Fruit fly (Drosophila melanogaster) whole organism, embryonic: ENCODE measurements around the gene slmb.
A peak's percentile ranks its signal among the peaks of the same experiment; 100 is the strongest.

Experiments used
- BEAF-32 ChIP-seq: fragments of 200-800 bp; sonication (Bioruptor generic); optimal IDR thresholded peaks from 3 replicates; lab custom pipeline; 2017; ENCODE audit warnings: missing biosample characterization, missing genetic modification characterization, mild to moderate bottlenecking, moderate library complexity, missing genetic modification reagents
- Bgb ChIP-seq: fragments of 200-800 bp; sonication (Bioruptor generic); IDR thresholded peaks from 2 replicates; pipeline ENCODE4 v1.3.6; 2022; ENCODE audit warnings: missing biosample characterization, missing genetic modification characterization; ENCODE audit not compliant: partially characterized antibody
- Bteb2 ChIP-seq: fragments of 200-800 bp; sonication (Bioruptor generic); optimal IDR thresholded peaks from 2 replicates; lab custom pipeline; 2016; ENCODE audit warnings: missing biosample characterization, missing genetic modification characterization
- CG10209 ChIP-seq: fragments of 200-800 bp; sonication (Bioruptor generic); optimal IDR thresholded peaks from 3 replicates; lab custom pipeline; 2017; ENCODE audit warnings: missing biosample characterization, mild to moderate bottlenecking, missing genetic modification characterization, missing genetic modification reagents
- CG10979 ChIP-seq: fragments of 200-800 bp; sonication (Bioruptor generic); optimal IDR thresholded peaks from 2 replicates; lab custom pipeline; 2018; ENCODE audit warnings: missing biosample characterization, mild to moderate bottlenecking, missing genetic modification characterization, moderate library complexity
- CG13287 ChIP-seq: fragments of 200-800 bp; sonication (Bioruptor generic); IDR thresholded peaks from 2 replicates; pipeline ENCODE4 v1.3.6; 2022; ENCODE audit warnings: missing biosample characterization, missing genetic modification characterization; ENCODE audit not compliant: partially characterized antibody
- CG13894 ChIP-seq: fragments of 200-800 bp; sonication (Bioruptor generic); optimal IDR thresholded peaks from 3 replicates; lab custom pipeline; 2018; ENCODE audit warnings: missing biosample characterization, mild to moderate bottlenecking, missing genetic modification characterization, moderate library complexity
- CG15011 ChIP-seq: fragments of 200-800 bp; sonication (Bioruptor generic); optimal IDR thresholded peaks from 3 replicates; lab custom pipeline; 2018; ENCODE audit warnings: missing biosample characterization, mild to moderate bottlenecking, missing genetic modification characterization
- CG17186 ChIP-seq: fragments of 200-800 bp; sonication (Bioruptor generic); optimal IDR thresholded peaks from 3 replicates; lab custom pipeline; 2017; ENCODE audit warnings: missing biosample characterization, missing genetic modification reagents, missing genetic modification characterization
- CG17802 ChIP-seq: fragments of 200-800 bp; sonication (Bioruptor generic); optimal IDR thresholded peaks from 2 replicates; lab custom pipeline; 2018; ENCODE audit warnings: missing biosample characterization, mild to moderate bottlenecking, missing genetic modification characterization, moderate library complexity
- CG17829 ChIP-seq: fragments of 200-800 bp; optimal IDR thresholded peaks from 2 replicates; lab custom pipeline; 2019; ENCODE audit warnings: missing biosample characterization, mild to moderate bottlenecking, missing genetic modification characterization, moderate library complexity
- CG1792 ChIP-seq: fragments of 200-800 bp; sonication (Bioruptor generic); optimal IDR thresholded peaks from 2 replicates; lab custom pipeline; 2016; ENCODE audit warnings: missing biosample characterization, missing genetic modification characterization
- CG18619 ChIP-seq: fragments of 200-800 bp; sonication (Bioruptor generic); optimal IDR thresholded peaks from 3 replicates; lab custom pipeline; 2017; ENCODE audit warnings: missing biosample characterization, mild to moderate bottlenecking, missing genetic modification characterization
- CG2202 ChIP-seq: fragments of 200-800 bp; sonication (Bioruptor generic); optimal IDR thresholded peaks from 2 replicates; lab custom pipeline; 2018; ENCODE audit warnings: missing biosample characterization, mild to moderate bottlenecking, missing genetic modification characterization
- CG3726 ChIP-seq: fragments of 200-800 bp; sonication (Bioruptor generic); IDR thresholded peaks from 3 replicates; pipeline ENCODE4, ENCODE4 v1.3.6; 2022; ENCODE audit warnings: missing biosample characterization, missing genetic modification characterization
- CG4404 ChIP-seq: fragments of 200-800 bp; sonication (Bioruptor generic); IDR thresholded peaks from 2 replicates; pipeline ENCODE4 v1.3.6; 2022; ENCODE audit warnings: missing biosample characterization, missing genetic modification characterization
- CG5180 ChIP-seq: fragments of 200-800 bp; sonication (Bioruptor generic); optimal IDR thresholded peaks from 3 replicates; lab custom pipeline; 2017; ENCODE audit warnings: missing biosample characterization, missing genetic modification characterization, mild to moderate bottlenecking, moderate library complexity, missing genetic modification reagents
- Deaf1 ChIP-seq: fragments of 200-800 bp; optimal IDR thresholded peaks from 3 replicates; lab custom pipeline; 2019; ENCODE audit warnings: missing biosample characterization, mild to moderate bottlenecking, missing genetic modification characterization, moderate library complexity
- Dip3 ChIP-seq: fragments of 200-800 bp; sonication (Bioruptor generic); optimal IDR thresholded peaks from 3 replicates; lab custom pipeline; 2016; ENCODE audit warnings: missing biosample characterization, missing genetic modification characterization
- Dp ChIP-seq: fragments of 200-800 bp; sonication (Bioruptor generic); optimal IDR thresholded peaks from 2 replicates; lab custom pipeline; 2018; ENCODE audit warnings: missing biosample characterization, mild to moderate bottlenecking, missing genetic modification characterization, moderate library complexity
- E2f2 ChIP-seq: fragments of 200-800 bp; sonication (Bioruptor generic); IDR thresholded peaks from 2 replicates; pipeline ENCODE4 v1.3.6; 2022; ENCODE audit warnings: missing biosample characterization, missing genetic modification characterization
- Eip74EF ChIP-seq, 2 experiments: fragments of 200-800 bp in 1 of 2; fragments of >200 bp in 1 of 2; sonication (Bioruptor generic) in 1 of 2; optimal IDR thresholded peaks; 2 replicates each; lab custom pipeline; 2017 to 2019; ENCODE audit warnings: missing biosample characterization in 2 of 2, missing genetic modification characterization in 2 of 2, mild to moderate bottlenecking in 1 of 2, moderate library complexity in 1 of 2
- Elba2 ChIP-seq: fragments of 200-800 bp; sonication (Bioruptor generic); optimal IDR thresholded peaks from 3 replicates; lab custom pipeline; 2016; ENCODE audit warnings: missing biosample characterization, missing genetic modification characterization
- GATAe ChIP-seq: fragments of 200-800 bp; sonication (Bioruptor generic); conservative IDR thresholded peaks from 2 replicates; pipeline ENCODE4 v1.3.6; 2022; ENCODE audit warnings: missing biosample characterization, missing genetic modification characterization
- Hmr ChIP-seq: fragments of 200-800 bp; sonication (Bioruptor generic); optimal IDR thresholded peaks from 3 replicates; lab custom pipeline; 2017; ENCODE audit warnings: mild to moderate bottlenecking, missing biosample characterization, missing genetic modification reagents, missing genetic modification characterization
- Lhr ChIP-seq: fragments of 200-800 bp; sonication (Bioruptor generic); optimal IDR thresholded peaks from 3 replicates; lab custom pipeline; 2017; ENCODE audit warnings: mild to moderate bottlenecking, missing biosample characterization, missing genetic modification reagents, missing genetic modification characterization
- Med ChIP-seq: fragments of 200-800 bp; sonication (Bioruptor generic); peaks from one replicate; lab custom pipeline; 2016; ENCODE audit warnings: missing biosample characterization, missing genetic modification characterization, mild to moderate bottlenecking, inconsistent platforms, moderate library complexity
- Myb ChIP-seq: fragments of 200-800 bp; sonication (Bioruptor generic); optimal IDR thresholded peaks from 2 replicates; lab custom pipeline; 2016; ENCODE audit warnings: missing biosample characterization, missing genetic modification characterization
- Nf-YC ChIP-seq: fragments of 200-800 bp; optimal IDR thresholded peaks from 3 replicates; lab custom pipeline; 2019; ENCODE audit warnings: missing biosample characterization, mild to moderate bottlenecking, missing genetic modification characterization, moderate library complexity
- NfI ChIP-seq: fragments of 200-800 bp; sonication (Bioruptor generic); optimal IDR thresholded peaks from 3 replicates; lab custom pipeline; 2018; ENCODE audit warnings: missing biosample characterization, mild to moderate bottlenecking, missing genetic modification characterization, moderate library complexity
- Ravus ChIP-seq: fragments of 200-800 bp; sonication (Bioruptor generic); IDR thresholded peaks from 2 replicates; pipeline ENCODE4 v1.3.6; 2022; ENCODE audit warnings: missing biosample characterization, missing genetic modification characterization
- Spps ChIP-seq: fragments of 200-800 bp; sonication (Bioruptor generic); optimal IDR thresholded peaks from 2 replicates; lab custom pipeline; 2018; ENCODE audit warnings: missing biosample characterization, mild to moderate bottlenecking, missing genetic modification characterization
- YL-1 ChIP-seq: fragments of 200-800 bp; sonication (Bioruptor generic); optimal IDR thresholded peaks from 3 replicates; lab custom pipeline; 2017; ENCODE audit warnings: missing biosample characterization, mild to moderate bottlenecking, missing genetic modification characterization
- ash1 ChIP-seq: fragments of 200-800 bp; sonication (Bioruptor generic); optimal IDR thresholded peaks from 2 replicates; lab custom pipeline; 2018; ENCODE audit warnings: missing biosample characterization, mild to moderate bottlenecking, missing genetic modification characterization
- bsh ChIP-seq, 2 experiments: fragments of 200-800 bp; sonication (Bioruptor generic); optimal IDR thresholded peaks; 2 replicates each; lab custom pipeline; 2017 to 2018; ENCODE audit warnings: mild to moderate bottlenecking in 2 of 2, missing biosample characterization in 2 of 2, missing genetic modification characterization in 2 of 2, moderate library complexity in 1 of 2
- dm ChIP-seq: fragments of 200-800 bp; sonication (Bioruptor generic); optimal IDR thresholded peaks from 3 replicates; lab custom pipeline; 2016; ENCODE audit warnings: missing biosample characterization, missing genetic modification characterization
- dmrt11E ChIP-seq: fragments of 200-800 bp; sonication (Bioruptor generic); optimal IDR thresholded peaks from 3 replicates; lab custom pipeline; 2018; ENCODE audit warnings: missing biosample characterization, mild to moderate bottlenecking, missing genetic modification characterization, moderate library complexity
- ken ChIP-seq: fragments of 200-800 bp; sonication (Bioruptor generic); IDR thresholded peaks from 3 replicates; pipeline ENCODE4 v1.3.6; 2022; ENCODE audit warnings: missing biosample characterization, missing genetic modification characterization
- lbe ChIP-seq: fragments of 200-800 bp; sonication (Bioruptor generic); optimal IDR thresholded peaks from 2 replicates; lab custom pipeline; 2016; ENCODE audit warnings: missing biosample characterization, mild to moderate bottlenecking, missing genetic modification characterization
- nom ChIP-seq: fragments of 200-800 bp; sonication (Bioruptor generic); optimal IDR thresholded peaks from 2 replicates; lab custom pipeline; 2017; ENCODE audit warnings: missing biosample characterization, missing genetic modification characterization, mild to moderate bottlenecking, moderate library complexity, missing genetic modification reagents
- pb ChIP-seq: fragments of 200-800 bp; sonication (Bioruptor generic); optimal IDR thresholded peaks from 3 replicates; lab custom pipeline; 2016; ENCODE audit warnings: missing biosample characterization, missing genetic modification characterization
- rib ChIP-seq: fragments of 200-800 bp; sonication (Bioruptor generic); IDR thresholded peaks from 2 replicates; pipeline ENCODE4 v1.3.6; 2022; ENCODE audit warnings: missing biosample characterization, missing genetic modification characterization
- scrt ChIP-seq: fragments of 200-800 bp; sonication (Bioruptor generic); optimal IDR thresholded peaks from 2 replicates; lab custom pipeline; 2018; ENCODE audit warnings: missing biosample characterization, mild to moderate bottlenecking, missing genetic modification characterization, moderate library complexity
- sens ChIP-seq: fragments of 200-800 bp; sonication (Bioruptor generic); peaks from one replicate; lab custom pipeline; 2016; ENCODE audit warnings: missing biosample characterization, missing genetic modification characterization
- sima ChIP-seq: fragments of 200-800 bp; sonication (Bioruptor generic); optimal IDR thresholded peaks from 2 replicates; lab custom pipeline; 2016; ENCODE audit warnings: missing biosample characterization, missing genetic modification characterization
- sisA ChIP-seq: fragments of 200-800 bp; sonication (Bioruptor generic); IDR thresholded peaks from 2 replicates; pipeline ENCODE4 v1.3.6; 2022; ENCODE audit warnings: missing biosample characterization, missing genetic modification characterization
- stc ChIP-seq: fragments of 200-800 bp; sonication (Bioruptor generic); IDR thresholded peaks from 2 replicates; pipeline ENCODE4 v1.3.6; 2022; ENCODE audit warnings: missing biosample characterization, missing genetic modification characterization
- tio ChIP-seq: fragments of 200-800 bp; sonication (Bioruptor generic); optimal IDR thresholded peaks from 2 replicates; lab custom pipeline; 2017; ENCODE audit warnings: missing biosample characterization, missing genetic modification characterization, inconsistent platforms
- usp ChIP-seq: fragments of >200 bp; optimal IDR thresholded peaks from 2 replicates; lab custom pipeline; 2017; ENCODE audit warnings: missing biosample characterization, missing genetic modification characterization
- wek ChIP-seq: fragments of 200-800 bp; sonication (Bioruptor generic); optimal IDR thresholded peaks from 3 replicates; lab custom pipeline; 2018; ENCODE audit warnings: missing biosample characterization, mild to moderate bottlenecking, missing genetic modification characterization, moderate library complexity
- z ChIP-seq: fragments of 200-800 bp; sonication (Bioruptor generic); IDR thresholded peaks from 3 replicates; pipeline ENCODE4 v1.3.6; 2022; ENCODE audit warnings: missing biosample characterization, missing genetic modification characterization

Gene slmb

dm6 chr3R:21130050-21130449, 2.8 kb upstream of the slmb start, which contains the start of gene Ice2 (continued):
- TF ChIP-seq CG17802 (no peak), dm (GFP tag; lab: Kevin White, UChicago) (no peak), CG17186 (GFP tag; lab: Kevin White, UChicago) (no peak), lbe (GFP tag; lab: Kevin White, UChicago) (peak; percentile 37), nom (GFP tag; lab: Kevin White, UChicago) (no peak), z (GFP tag; lab: Robert Waterston, UW) (no peak), pb (GFP tag; lab: Kevin White, UChicago) (no peak), Lhr (GFP tag; lab: Kevin White, UChicago) (no peak), sima (no peak), CG13287 (GFP tag; lab: Robert Waterston, UW) (peak; percentile 66), E2f2 (GFP tag; lab: Robert Waterston, UW) (peak; percentile 96), Ravus (GFP tag; lab: Robert Waterston, UW) (no peak), CG4404 (GFP tag; lab: Robert Waterston, UW) (no peak), CG13894 (tag; lab: Kevin White, UChicago) (no peak), usp (no peak), scrt (GFP tag; lab: Kevin White, UChicago) (no peak), CG17829 (tag; lab: Kevin White, UChicago) (peak; percentile 45), CG2202 (tag; lab: Kevin White, UChicago) (no peak), CG5180 (GFP tag; lab: Kevin White, UChicago) (no peak), Deaf1 (tag; lab: Kevin White, UChicago) (no peak), wek (GFP tag; lab: Kevin White, UChicago) (no peak), sens (peak; percentile 74), Dp (GFP tag; lab: Kevin White, UChicago) (peak; percentile 94), tio (GFP tag; lab: Kevin White, UChicago) (no peak), Eip74EF (GFP tag; optimal IDR thresholded peaks at IDR 0.05; lab: Kevin White, UChicago) (no peak), YL-1 (peak; percentile 14), CG10209 (GFP tag; lab: Kevin White, UChicago) (no peak), dmrt11E (tag; lab: Kevin White, UChicago) (no peak), Dip3 (no peak), ken (GFP tag; lab: Robert Waterston, UW) (no peak), stc (GFP tag; lab: Robert Waterston, UW) (no peak), CG1792 (peak; percentile 42), Bgb (GFP tag; lab: Robert Waterston, UW) (peak; percentile 47; the same call in 1 of the 2 replicates), CG15011 (GFP tag; lab: Kevin White, UChicago) (no peak), CG18619 (no peak), NfI (no peak), BEAF-32 (GFP tag; lab: Kevin White, UChicago) (peak; percentile 53), Bteb2 (GFP tag; lab: Kevin White, UChicago) (no peak), Elba2 (no peak), Med (GFP tag; lab: Kevin White, UChicago) (peak; percentile 76), bsh (GFP tag; optimal IDR thresholded peaks at IDR 0.05; lab: Kevin White, UChicago) (no peak), Myb (GFP tag; lab: Kevin White, UChicago) (peak; percentile 96), sisA (GFP tag; lab: Robert Waterston, UW) (no peak), CG3726 (GFP tag; lab: Robert Waterston, UW) (no peak), rib (no peak), ash1 (GFP tag; lab: Kevin White, UChicago) (no peak), CG10979 (tag; lab: Kevin White, UChicago) (peak; percentile 5), Spps (tag; lab: Kevin White, UChicago) (no peak), Hmr (GFP tag; lab: Kevin White, UChicago) (no peak), Nf-YC (tag; lab: Kevin White, UChicago) (peak; percentile 2), GATAe (no peak)
